Worm (Caenorhabditis elegans): ENCODE measurements around the gene F12A10.8.

ce11 chrII:5537524-5537923, 36.7 kb upstream of the F12A10.8 start, which contains the start of gene C17C3.11:
- TF ChIP-seq ztf-11 (tag; optimal IDR thresholded peaks at IDR 0.05) (no peak), lsy-2 (tag; optimal IDR thresholded peaks at IDR 0.05) (no peak), unc-62 (GFP tag; optimal IDR thresholded peaks at IDR 0.05) (no peak), ama-1 (optimal IDR thresholded peaks at IDR 0.05) (no peak), fos-1 (tag; optimal IDR thresholded peaks at IDR 0.05) (no peak), nhr-77 (tag; optimal IDR thresholded peaks at IDR 0.05) (no peak), dsc-1 (tag; optimal IDR thresholded peaks at IDR 0.05) (no peak)
